Fruit fly (Drosophila melanogaster) Kc167 (cell line): ENCODE data around the gene Exn.

Source experiments
- Sin3A ChIP-seq: fragments of >200 bp; optimal IDR thresholded peaks from 2 replicates; lab custom pipeline; 2018; ENCODE audit warnings: missing external identifiers
- h ChIP-seq: fragments of >200 bp; optimal IDR thresholded peaks from 3 replicates; lab custom pipeline; 2018; ENCODE audit warnings: missing external identifiers
- psq ChIP-seq: fragments of >200 bp; optimal IDR thresholded peaks from 2 replicates; lab custom pipeline; 2017; ENCODE audit warnings: missing external identifiers
- ttk ChIP-seq: sonication (Bioruptor generic); optimal IDR thresholded peaks from 2 replicates; lab custom pipeline; 2017; ENCODE audit warnings: missing external identifiers

dm6 chr3L:17035492-17035891 lies 65.7 kb downstream of the Exn start, which contains the start of gene beg:
- TF ChIP-seq h (lab: Kevin White, UChicago) (no peak), psq (no peak), Sin3A (lab: Kevin White, UChicago) (no peak), ttk (lab: Kevin White, UChicago) (no peak)
